Fruit fly (Drosophila melanogaster): Measurements from ENCODE around the gene Kap-alpha1.

DNA sequence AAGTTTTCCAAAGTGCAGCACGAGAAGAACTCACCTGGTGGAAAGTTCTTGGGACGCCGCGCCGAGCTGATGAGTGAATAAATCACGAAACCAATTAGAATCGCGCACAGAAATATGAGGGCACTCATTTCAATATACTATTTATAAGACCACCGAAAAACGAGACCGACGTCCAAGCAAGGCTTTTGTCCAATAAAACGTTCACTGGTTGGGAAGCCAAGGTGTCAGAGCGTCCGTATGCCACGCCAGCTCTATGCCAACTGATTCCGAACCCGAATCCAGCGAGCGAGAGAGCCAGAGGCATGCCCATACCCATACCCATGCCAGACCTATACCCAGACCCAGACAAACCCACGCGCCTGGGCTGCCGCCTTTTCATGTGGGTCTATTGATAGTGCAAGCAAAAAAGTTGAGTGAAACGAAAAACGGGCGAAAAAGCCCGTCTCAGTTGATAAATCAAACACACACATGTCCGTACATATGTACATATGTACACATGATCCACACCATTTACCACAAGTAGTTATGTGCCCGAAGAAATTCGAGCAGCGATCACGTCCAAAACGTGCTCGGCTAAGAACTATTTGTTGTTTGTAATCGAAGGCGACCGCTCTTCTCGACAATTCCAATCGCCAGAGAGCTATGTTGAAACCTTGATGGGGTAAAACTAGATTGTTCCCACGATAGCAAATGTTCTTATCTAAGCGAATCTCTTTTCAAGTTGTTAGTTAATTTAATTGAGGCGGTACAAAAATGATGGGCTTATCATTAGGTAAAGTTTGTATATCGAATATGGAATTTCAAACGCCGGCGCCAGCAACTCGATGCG is 6.3 kb downstream of the Kap-alpha1 start, which contains the start of gene Cyp305a1:
- TF ChIP-seq CG8478 (optimal IDR thresholded peaks at IDR 0.05) (no peak), pan (optimal IDR thresholded peaks at IDR 0.05) (no peak), psq (optimal IDR thresholded peaks at IDR 0.05) (no peak), Dll (optimal IDR thresholded peaks at IDR 0.05) (no peak)

Data from whole organism.